Fruit fly (Drosophila melanogaster): ENCODE results near the gene robo2.

Gene robo2

dm6 chr2L:1428290-1428689, 8.0 kb upstream of the robo2 start, which contains the start of gene CG43401 (continued):
- TF ChIP-seq CG9139 (GFP tag; optimal IDR thresholded peaks at IDR 0.05): no peak
- TF ChIP-seq dac (GFP tag; optimal IDR thresholded peaks at IDR 0.05): no peak
- no peak for TF ChIP-seq Eip93F (GFP tag; optimal IDR thresholded peaks at IDR 0.05)
- TF ChIP-seq CG3919 (GFP tag; optimal IDR thresholded peaks at IDR 0.05): peak; percentile 40
- peak; percentile 7 for TF ChIP-seq CG3032 (tag; optimal IDR thresholded peaks at IDR 0.05)
- TF ChIP-seq CG6276 (GFP tag; optimal IDR thresholded peaks at IDR 0.05): no peak
- TF ChIP-seq CG6792 (GFP tag; optimal IDR thresholded peaks at IDR 0.05): no peak

- TF ChIP-seq Ets21C (GFP tag; optimal IDR thresholded peaks at IDR 0.05): peak; percentile 59
- TF ChIP-seq Hr38 (GFP tag; optimal IDR thresholded peaks at IDR 0.05): no peak
- TF ChIP-seq CG15336 (GFP tag; IDR thresholded peaks at IDR 0.05): peak; percentile 54
- TF ChIP-seq Eip93F (GFP tag; optimal IDR thresholded peaks at IDR 0.05): no peak
- TF ChIP-seq spab (GFP tag; optimal IDR thresholded peaks at IDR 0.05): peak; percentile 53
- TF ChIP-seq CG6276 (GFP tag; optimal IDR thresholded peaks at IDR 0.05): no peak
- TF ChIP-seq Ets96B (tag; optimal IDR thresholded peaks at IDR 0.05): peak; percentile 73
- peak; percentile 87 for TF ChIP-seq Eip78C (GFP tag)
- peak; percentile 36 for TF ChIP-seq CG31627 (GFP tag; optimal IDR thresholded peaks at IDR 0.05)
- peak; percentile 44 for TF ChIP-seq esn (GFP tag; optimal IDR thresholded peaks at IDR 0.05)
- TF ChIP-seq CG11902 (GFP tag; optimal IDR thresholded peaks at IDR 0.05): no peak
- TF ChIP-seq net (GFP tag; optimal IDR thresholded peaks at IDR 0.05): no peak
- peak; percentile 18 to 69 for TF ChIP-seq salr (GFP tag; optimal IDR thresholded peaks at IDR 0.05)
- TF ChIP-seq Sox102F (GFP tag; optimal IDR thresholded peaks at IDR 0.05): peak; percentile 28
- peak; percentile 17 for TF ChIP-seq CG4318 (GFP tag; optimal IDR thresholded peaks at IDR 0.05)
- TF ChIP-seq CG8632 (GFP tag; optimal IDR thresholded peaks at IDR 0.05): peak; percentile 16
- peak; percentile 32 for TF ChIP-seq CG7368 (GFP tag; optimal IDR thresholded peaks at IDR 0.05)
- TF ChIP-seq CG9139 (GFP tag; optimal IDR thresholded peaks at IDR 0.05): no peak
- peak; percentile 75 for TF ChIP-seq OdsH (GFP tag; optimal IDR thresholded peaks at IDR 0.05)
- TF ChIP-seq eg (GFP tag; IDR thresholded peaks at IDR 0.05): 0 out of 3 replicates have a peak, but pooled peaks have one; percentile 27
- peak; percentile 55 for TF ChIP-seq Eip75B (GFP tag; optimal IDR thresholded peaks at IDR 0.05)
- no peak for TF ChIP-seq acj6 (GFP tag; optimal IDR thresholded peaks at IDR 0.05)
- TF ChIP-seq CG1621 (tag; optimal IDR thresholded peaks at IDR 0.05): peak; percentile 79
- TF ChIP-seq lz (GFP tag; optimal IDR thresholded peaks at IDR 0.05): no peak
- peak; percentile 41 for TF ChIP-seq CG34406 (GFP tag; optimal IDR thresholded peaks at IDR 0.05)
- TF ChIP-seq dsx (GFP tag; optimal IDR thresholded peaks at IDR 0.05; ENCODE audit: poor library complexity, severe bottlenecking): peak; percentile 46
- TF ChIP-seq dac (GFP tag; optimal IDR thresholded peaks at IDR 0.05): peak; percentile 7
- TF ChIP-seq Hr39 (GFP tag; optimal IDR thresholded peaks at IDR 0.05): peak; percentile 38
- peak; percentile 25 for TF ChIP-seq achi (GFP tag; optimal IDR thresholded peaks at IDR 0.05)
- peak; percentile 49 for TF ChIP-seq CG8119 (GFP tag; IDR thresholded peaks at IDR 0.05)
- peak; percentile 49 for TF ChIP-seq CG10669 (GFP tag; optimal IDR thresholded peaks at IDR 0.05)
- no peak for TF ChIP-seq CG11294 (GFP tag; IDR thresholded peaks at IDR 0.05)
- TF ChIP-seq CG6808 (GFP tag; optimal IDR thresholded peaks at IDR 0.05): peak; percentile 54
- peak; percentile 24 for TF ChIP-seq topi (GFP tag; optimal IDR thresholded peaks at IDR 0.05)
- peak; percentile 14 for TF ChIP-seq CG16779 (tag; optimal IDR thresholded peaks at IDR 0.05)
- TF ChIP-seq ss (GFP tag; optimal IDR thresholded peaks at IDR 0.05): peak; percentile 32 to 44
- no peak for TF ChIP-seq CG6854 (GFP tag; optimal IDR thresholded peaks at IDR 0.05)
- TF ChIP-seq pdm3 (GFP tag; optimal IDR thresholded peaks at IDR 0.05): peak; percentile 69
- peak; percentile 77 for TF ChIP-seq Sox14 (GFP tag; optimal IDR thresholded peaks at IDR 0.05)
- TF ChIP-seq CG6163 (GFP tag; IDR thresholded peaks at IDR 0.05): peak; percentile 70
- peak; percentile 36 for TF ChIP-seq Met (GFP tag; optimal IDR thresholded peaks at IDR 0.05)
- peak; percentile 51 for TF ChIP-seq CG10631 (GFP tag; optimal IDR thresholded peaks at IDR 0.05)
- peak; percentile 57 for TF ChIP-seq CG3032 (tag; optimal IDR thresholded peaks at IDR 0.05)
- peak; percentile 74 for TF ChIP-seq svp (GFP tag)
- peak; percentile 71 for TF ChIP-seq fd59A (GFP tag; optimal IDR thresholded peaks at IDR 0.05)
- peak; percentile 20 for TF ChIP-seq CG6792 (GFP tag; optimal IDR thresholded peaks at IDR 0.05)
- TF ChIP-seq CG11762 (GFP tag; optimal IDR thresholded peaks at IDR 0.05; ENCODE audit: insufficient read depth): no peak
- peak; percentile 25 for TF ChIP-seq CG32006 (GFP tag; optimal IDR thresholded peaks at IDR 0.05)
These were observed 7.5 kb upstream of the robo2 start for dm6 chr2L:1427792-1428191.
